Worm (Caenorhabditis elegans) whole organism, early embryonic: ENCODE results near the gene F37C12.18.

Source experiments
- B0310.2 ChIP-seq: sonication (generic microtip); optimal IDR thresholded peaks from 2 replicates; lab custom pipeline; 2016; ENCODE audit warnings: mild to moderate bottlenecking, missing genetic modification characterization, missing compliant biosample characterization
- F13C5.2 ChIP-seq: sonication (generic microtip); optimal IDR thresholded peaks from 2 replicates; lab custom pipeline; 2017; ENCODE audit warnings: mild to moderate bottlenecking, missing genetic modification characterization, inconsistent platforms, missing compliant biosample characterization
- aly-1 ChIP-seq: sonication (generic microtip); optimal IDR thresholded peaks from 2 replicates; lab custom pipeline; 2016; ENCODE audit warnings: missing genetic modification characterization, missing compliant biosample characterization
- ama-1 ChIP-seq: fragments of 150-350 bp; optimal IDR thresholded peaks from 2 replicates; lab custom pipeline; 2014
- ceh-36 ChIP-seq: sonication (generic microtip); optimal IDR thresholded peaks from 2 replicates; lab custom pipeline; 2016; ENCODE audit warnings: missing genetic modification characterization, inconsistent platforms, missing compliant biosample characterization
- ets-7 ChIP-seq: sonication (generic microtip); optimal IDR thresholded peaks from 2 replicates; lab custom pipeline; 2016; ENCODE audit warnings: missing genotype, missing genetic modification characterization, missing compliant biosample characterization
- flt-1 ChIP-seq: fragments of 200-800 bp; sonication (Bioruptor generic); IDR thresholded peaks from 2 replicates; pipeline ENCODE4 v1.3.6; 2022; ENCODE audit warnings: missing genetic modification characterization, missing compliant biosample characterization
- hmbx-1 ChIP-seq: sonication (generic microtip); optimal IDR thresholded peaks from 2 replicates; lab custom pipeline; 2016; ENCODE audit warnings: mild to moderate bottlenecking, missing genetic modification characterization, missing compliant biosample characterization
- hmg-4 ChIP-seq: fragments of 200-800 bp; sonication (Bioruptor generic); optimal IDR thresholded peaks from 2 replicates; lab custom pipeline; 2018; ENCODE audit warnings: mild to moderate bottlenecking, missing genetic modification characterization, missing compliant biosample characterization
- hnd-1 ChIP-seq: sonication (generic microtip); optimal IDR thresholded peaks from 2 replicates; lab custom pipeline; 2016; ENCODE audit warnings: missing genetic modification characterization, missing compliant biosample characterization
- pes-1 ChIP-seq: fragments of 200-800 bp; sonication (Bioruptor generic); IDR thresholded peaks from 2 replicates; pipeline ENCODE4 v1.3.6; 2022; ENCODE audit warnings: missing genetic modification reagents, missing genetic modification characterization, missing compliant biosample characterization
- scrt-1 ChIP-seq: fragments of 200-800 bp; sonication (Bioruptor generic); IDR thresholded peaks from 2 replicates; pipeline ENCODE4 v1.3.6; 2022; ENCODE audit warnings: missing genetic modification characterization, missing compliant biosample characterization
- sea-1 ChIP-seq: fragments of 200-800 bp; sonication (Bioruptor generic); conservative IDR thresholded peaks from 2 replicates; pipeline ENCODE4 v1.3.6; 2022; ENCODE audit warnings: missing genetic modification characterization, missing compliant biosample characterization
- tra-4 ChIP-seq: sonication (generic microtip); optimal IDR thresholded peaks from 2 replicates; lab custom pipeline; 2017; ENCODE audit warnings: missing genetic modification characterization, missing compliant biosample characterization

DNA sequence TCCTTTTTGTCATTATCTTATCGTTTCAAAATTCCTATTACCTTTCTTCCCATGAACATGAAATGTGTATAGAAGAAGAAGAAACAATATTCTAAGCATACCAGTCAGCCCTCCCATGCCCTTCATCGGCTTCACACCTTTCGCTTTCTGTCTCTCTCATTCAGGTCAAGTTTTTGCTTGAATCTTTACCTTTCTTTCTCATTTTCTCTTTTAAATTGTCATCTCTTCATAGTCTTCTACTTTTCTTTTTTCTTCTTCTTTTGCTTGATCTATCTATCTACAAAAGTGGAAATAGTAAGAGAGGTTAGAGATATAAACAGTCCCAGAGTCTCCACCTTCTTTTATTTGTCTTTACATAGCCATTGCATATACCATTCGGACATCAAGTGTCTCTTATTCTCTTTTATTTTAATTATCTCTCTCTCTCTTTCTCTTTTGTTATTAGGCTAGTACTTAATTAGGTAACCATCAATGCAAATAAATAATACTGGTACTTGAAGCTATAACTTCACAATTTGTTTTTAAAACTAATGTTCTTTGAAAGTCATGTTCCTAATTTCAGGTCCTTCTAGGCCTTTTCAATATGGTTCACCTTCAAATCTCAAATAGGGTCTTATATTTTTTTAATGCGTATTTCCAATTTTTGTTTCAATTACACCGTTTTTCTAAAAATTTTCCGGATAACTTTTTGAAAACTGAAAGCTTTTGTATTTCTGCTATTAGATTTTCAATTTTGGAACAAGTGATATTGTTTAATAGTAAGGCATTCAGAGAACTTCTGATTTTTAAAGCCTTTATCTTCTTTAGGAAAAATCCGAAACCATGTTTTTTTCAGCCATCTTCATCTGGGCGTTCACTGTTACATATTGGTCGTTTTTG lies 6.4 kb upstream of the F37C12.18 start, which contains the start of gene dpy-31:
- TF ChIP-seq ama-1 (no peak), hnd-1 (no peak), sea-1 (GFP tag; lab: Robert Waterston, UW) (no peak), pes-1 (GFP tag; lab: Robert Waterston, UW) (no peak), aly-1 (tag; lab: Kevin White, UChicago) (no peak), hmbx-1 (tag; lab: Kevin White, UChicago) (no peak), hmg-4 (GFP tag; lab: Kevin White, UChicago) (no peak), B0310.2 (tag; lab: Kevin White, UChicago) (no peak), ceh-36 (tag; lab: Kevin White, UChicago) (no peak), tra-4 (tag; lab: Kevin White, UChicago) (no peak), F13C5.2 (tag; lab: Kevin White, UChicago) (no peak), scrt-1 (GFP tag; lab: Robert Waterston, UW) (no peak), flt-1 (GFP tag; lab: Robert Waterston, UW) (no peak), ets-7 (tag; lab: Kevin White, UChicago) (no peak)
